Fruit fly (Drosophila melanogaster): ENCODE measurements around the gene CG14147.
A peak's percentile ranks its signal among the peaks of the same experiment; 100 is the strongest.

Gene CG14147

DNA sequence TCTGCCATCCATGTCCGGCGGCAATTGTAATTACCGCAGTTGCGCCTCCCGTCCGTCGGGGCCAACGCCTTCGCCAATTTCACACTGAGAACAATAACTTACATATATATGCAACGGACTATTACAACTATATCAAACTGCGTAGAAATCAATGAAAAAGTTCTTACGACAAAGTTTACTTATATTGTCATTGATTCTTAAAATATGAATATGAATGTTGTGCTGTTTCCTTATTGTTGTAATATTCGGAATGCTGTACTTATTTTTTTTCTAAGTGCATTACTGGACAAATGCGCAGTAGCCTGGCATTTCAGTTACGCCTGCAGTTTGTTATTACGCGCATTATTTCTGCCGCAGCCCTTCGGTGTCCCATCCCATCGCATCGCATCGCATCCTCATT is 5.0 kb downstream of the CG14147 start (continued):
- TF ChIP-seq CG11294 (GFP tag; IDR thresholded peaks at IDR 0.05) (no peak), net (GFP tag; optimal IDR thresholded peaks at IDR 0.05) (peak; percentile 51), CG4318 (GFP tag; optimal IDR thresholded peaks at IDR 0.05) (no peak), CG8632 (GFP tag; optimal IDR thresholded peaks at IDR 0.05) (peak; percentile 65), esn (GFP tag; optimal IDR thresholded peaks at IDR 0.05) (peak; percentile 87), CG10631 (GFP tag; optimal IDR thresholded peaks at IDR 0.05) (peak; percentile 62), CG31627 (GFP tag; optimal IDR thresholded peaks at IDR 0.05) (peak; percentile 71), Eip75B (GFP tag; optimal IDR thresholded peaks at IDR 0.05) (peak; percentile 79), Hr4 (GFP tag; optimal IDR thresholded peaks at IDR 0.05) (peak; percentile 21), CG34406 (GFP tag; optimal IDR thresholded peaks at IDR 0.05) (peak; percentile 80), Ets96B (tag; optimal IDR thresholded peaks at IDR 0.05) (peak; percentile 79), Smox (GFP tag; optimal IDR thresholded peaks at IDR 0.05) (peak; percentile 81), lz (GFP tag; optimal IDR thresholded peaks at IDR 0.05) (peak; percentile 75), fd85E (GFP tag; optimal IDR thresholded peaks at IDR 0.05) (peak; percentile 47), CG6792 (GFP tag; optimal IDR thresholded peaks at IDR 0.05) (peak; percentile 73), CG10669 (GFP tag; optimal IDR thresholded peaks at IDR 0.05) (peak; percentile 81)

DNA sequence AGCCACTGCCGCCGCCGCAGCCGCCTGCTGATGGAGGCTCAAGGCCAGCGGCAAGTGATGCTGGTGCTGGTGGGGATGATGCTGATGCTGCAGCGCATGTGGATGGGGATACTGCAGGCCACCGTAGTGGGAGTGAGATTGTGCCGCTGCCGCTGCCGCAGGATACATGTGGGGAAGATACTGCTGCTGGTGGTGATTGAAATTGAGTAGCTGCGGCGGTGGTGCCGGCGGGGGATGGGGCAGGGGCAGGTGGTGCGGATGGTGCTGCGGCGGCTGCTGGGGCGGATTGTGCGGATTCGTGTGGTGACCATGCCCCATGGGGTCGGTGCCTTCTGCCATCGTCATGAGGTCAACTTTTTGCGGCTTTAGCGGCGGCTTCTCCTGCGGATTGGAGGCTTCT is 12.1 kb downstream of the CG14147 start:
- TF ChIP-seq CG11294 (GFP tag; IDR thresholded peaks at IDR 0.05) (no peak), CG8119 (GFP tag; IDR thresholded peaks at IDR 0.05) (no peak), Eip75B (GFP tag; optimal IDR thresholded peaks at IDR 0.05) (no peak), Hr39 (GFP tag; optimal IDR thresholded peaks at IDR 0.05) (no peak), net (GFP tag; optimal IDR thresholded peaks at IDR 0.05) (no peak), pdm3 (GFP tag; optimal IDR thresholded peaks at IDR 0.05) (no peak), esn (GFP tag; optimal IDR thresholded peaks at IDR 0.05) (no peak), salr (GFP tag; optimal IDR thresholded peaks at IDR 0.05) (no peak), Sox102F (GFP tag; optimal IDR thresholded peaks at IDR 0.05) (no peak), CG7368 (GFP tag; optimal IDR thresholded peaks at IDR 0.05) (no peak), topi (GFP tag; optimal IDR thresholded peaks at IDR 0.05) (no peak), CG8319 (GFP tag; optimal IDR thresholded peaks at IDR 0.05) (no peak), Met (GFP tag; optimal IDR thresholded peaks at IDR 0.05) (no peak), CG34406 (GFP tag; optimal IDR thresholded peaks at IDR 0.05) (no peak)

DNA sequence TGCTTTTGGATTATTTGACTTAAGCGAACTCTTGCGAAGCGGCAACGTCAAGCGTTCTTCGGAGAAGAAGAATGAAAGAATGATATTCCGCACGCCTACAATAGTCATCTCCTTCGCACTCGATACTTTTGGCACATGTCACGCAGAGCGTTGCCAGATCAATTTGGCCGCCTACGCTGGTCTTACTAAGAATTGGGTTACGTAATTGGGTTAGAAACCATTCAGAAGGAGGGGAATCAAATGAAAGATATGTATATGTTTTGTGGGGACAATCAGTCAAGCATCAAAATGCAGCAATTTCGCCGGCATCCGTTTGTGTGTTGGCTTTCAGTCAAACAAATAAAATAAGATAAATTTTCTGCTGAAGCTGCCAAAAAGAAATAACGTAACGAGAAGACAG is 13.1 kb downstream of the CG14147 start:
- TF ChIP-seq CG15336 (GFP tag; IDR thresholded peaks at IDR 0.05) (no peak), Eip75B (GFP tag; optimal IDR thresholded peaks at IDR 0.05) (no peak), Met (GFP tag; optimal IDR thresholded peaks at IDR 0.05) (no peak), CG11762 (GFP tag; optimal IDR thresholded peaks at IDR 0.05; ENCODE audit: insufficient read depth) (no peak), CG34406 (GFP tag; optimal IDR thresholded peaks at IDR 0.05) (no peak), CG6808 (GFP tag; optimal IDR thresholded peaks at IDR 0.05) (no peak), CG10631 (GFP tag; optimal IDR thresholded peaks at IDR 0.05) (no peak), CG1621 (tag; optimal IDR thresholded peaks at IDR 0.05) (no peak), Lpt (GFP tag; optimal IDR thresholded peaks at IDR 0.05) (no peak), ss (GFP tag; optimal IDR thresholded peaks at IDR 0.05) (no peak), CG16779 (tag; optimal IDR thresholded peaks at IDR 0.05) (no peak), dsx (GFP tag; optimal IDR thresholded peaks at IDR 0.05; ENCODE audit: poor library complexity, severe bottlenecking) (no peak), CG6163 (GFP tag; IDR thresholded peaks at IDR 0.05) (no peak), lz (GFP tag; optimal IDR thresholded peaks at IDR 0.05) (no peak), CG3919 (GFP tag; optimal IDR thresholded peaks at IDR 0.05) (no peak)

DNA sequence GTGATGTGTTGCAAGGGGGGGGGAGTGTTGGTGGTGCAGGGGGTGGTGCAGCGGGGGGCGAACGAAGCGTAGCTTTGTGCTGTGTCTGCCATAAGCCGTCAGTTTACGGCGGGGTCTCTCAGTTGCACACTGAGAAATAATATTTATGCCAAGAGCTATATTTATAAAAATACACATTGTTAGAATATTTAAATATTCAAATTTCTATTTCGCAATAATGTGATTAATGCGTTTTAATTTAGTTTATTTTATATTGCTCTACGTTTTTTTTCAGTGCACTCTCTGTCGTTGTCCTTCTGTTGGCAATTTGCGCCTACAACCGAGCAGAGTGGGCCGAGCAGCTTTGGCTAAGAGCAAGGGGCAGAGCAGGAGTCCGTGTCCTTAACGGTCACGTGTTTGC is 14.2 kb downstream of the CG14147 start:
- no peak for TF ChIP-seq CG6808 (GFP tag; optimal IDR thresholded peaks at IDR 0.05)
- TF ChIP-seq ss (GFP tag; optimal IDR thresholded peaks at IDR 0.05) = no peak
- TF ChIP-seq acj6 (GFP tag; optimal IDR thresholded peaks at IDR 0.05) = no peak
- no peak for TF ChIP-seq CG1621 (tag; optimal IDR thresholded peaks at IDR 0.05)
- TF ChIP-seq CG11294 (GFP tag; IDR thresholded peaks at IDR 0.05) = peak; percentile 29; the same call in 1 of the 2 replicates
- TF ChIP-seq Smox (GFP tag; optimal IDR thresholded peaks at IDR 0.05) = no peak
- no peak for TF ChIP-seq achi (GFP tag; optimal IDR thresholded peaks at IDR 0.05)
- no peak for TF ChIP-seq dsx (GFP tag; optimal IDR thresholded peaks at IDR 0.05; ENCODE audit: poor library complexity, severe bottlenecking)
- TF ChIP-seq CG32006 (GFP tag; optimal IDR thresholded peaks at IDR 0.05) = peak; percentile 14
- TF ChIP-seq Hr38 (GFP tag; optimal IDR thresholded peaks at IDR 0.05) = no peak
- TF ChIP-seq CG9139 (GFP tag; optimal IDR thresholded peaks at IDR 0.05) = no peak
- no peak for TF ChIP-seq dac (GFP tag; optimal IDR thresholded peaks at IDR 0.05)
- TF ChIP-seq CG8119 (GFP tag; IDR thresholded peaks at IDR 0.05) = peak; percentile 58; the same call in 2 of the 3 replicates
- TF ChIP-seq net (GFP tag; optimal IDR thresholded peaks at IDR 0.05) = no peak
- TF ChIP-seq OdsH (GFP tag; optimal IDR thresholded peaks at IDR 0.05) = no peak
- TF ChIP-seq CG7368 (GFP tag; optimal IDR thresholded peaks at IDR 0.05) = no peak
- peak; percentile 53; the same call in 2 of the 3 replicates for TF ChIP-seq CG6163 (GFP tag; IDR thresholded peaks at IDR 0.05)
- no peak for TF ChIP-seq Lpt (GFP tag; optimal IDR thresholded peaks at IDR 0.05)
- TF ChIP-seq Eip78C (GFP tag) = peak; percentile 5
- TF ChIP-seq CG16779 (tag; optimal IDR thresholded peaks at IDR 0.05) = no peak
- peak; percentile 9 for TF ChIP-seq CG3032 (tag; optimal IDR thresholded peaks at IDR 0.05)
- TF ChIP-seq CG15336 (GFP tag; IDR thresholded peaks at IDR 0.05) = peak; percentile 35
- no peak for TF ChIP-seq Hr4 (GFP tag; optimal IDR thresholded peaks at IDR 0.05)
- TF ChIP-seq salr (GFP tag; optimal IDR thresholded peaks at IDR 0.05) = no peak
- no peak for TF ChIP-seq Eip75B (GFP tag; optimal IDR thresholded peaks at IDR 0.05)

Measured in whole organism, prepupa.